Worm (Caenorhabditis elegans) whole organism, L4/young adult: ENCODE data around the gene kcnl-4.

Experiments used
- W03F9.2 ChIP-seq: fragments of 150-350 bp; optimal IDR thresholded peaks from 2 replicates; lab custom pipeline; 2014; ENCODE audit warnings: missing biosample characterization, missing genetic modification characterization
- him-1 ChIP-seq: sonication (generic microtip); optimal IDR thresholded peaks from 2 replicates; lab custom pipeline; 2016; ENCODE audit warnings: missing genotype, missing genetic modification reagents, missing genetic modification characterization, missing compliant biosample characterization

ce11 chrV:14508005-14508521 lies 22.9 kb upstream of the kcnl-4 start, which contains the start of gene R02D5.1:
- no peak for TF ChIP-seq W03F9.2 (tag; lab: Kevin White, UChicago)
- no peak for TF ChIP-seq him-1
